Fruit fly (Drosophila melanogaster): ENCODE measurements around the gene RnpS1.

The RnpS1 gene

DNA sequence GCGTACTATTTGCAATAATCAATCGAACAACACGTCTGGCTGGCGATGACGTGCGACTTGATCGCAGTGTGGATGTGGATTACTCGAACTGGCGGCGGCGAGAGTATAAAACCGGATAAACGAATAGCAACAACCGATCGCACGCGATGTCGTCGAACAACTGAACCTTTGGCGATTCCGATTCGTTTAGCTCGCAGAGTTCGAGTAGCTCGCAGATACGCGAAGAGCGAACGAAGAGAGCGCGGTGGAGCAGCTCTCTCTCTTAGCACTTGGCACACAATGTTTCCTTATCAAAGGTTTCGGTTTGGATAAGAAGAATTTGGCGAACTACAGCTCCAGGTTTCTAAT is 49.4 kb upstream of the RnpS1 start, which contains the start of gene RhoL (continued):
- TF ChIP-seq cwo (GFP tag; optimal IDR thresholded peaks at IDR 0.05) (peak; percentile 7), dmrt99B (tag; optimal IDR thresholded peaks at IDR 0.05) (no peak), CG12769 (tag; optimal IDR thresholded peaks at IDR 0.05) (no peak), kah (GFP tag; optimal IDR thresholded peaks at IDR 0.05) (peak; percentile 41), tio (GFP tag; optimal IDR thresholded peaks at IDR 0.05) (no peak), h (optimal IDR thresholded peaks at IDR 0.05) (no peak), Dek (tag; optimal IDR thresholded peaks at IDR 0.05) (no peak), Doc3 (GFP tag; IDR thresholded peaks at IDR 0.05; ENCODE audit: partially characterized antibody) (0 out of 3 replicates have a peak, but pooled peaks have one; percentile 36), Dip3 (GFP tag; optimal IDR thresholded peaks at IDR 0.05) (no peak), onecut (GFP tag; IDR thresholded peaks at IDR 0.05) (peak; percentile 33; the same call in 1 of the 2 replicates), Side (GFP tag; optimal IDR thresholded peaks at IDR 0.05) (peak; percentile 31), CoRest (tag; optimal IDR thresholded peaks at IDR 0.05) (no peak), CG4820 (GFP tag; optimal IDR thresholded peaks at IDR 0.05) (no peak), CG15514 (GFP tag; optimal IDR thresholded peaks at IDR 0.05) (peak; percentile 20), eyg (GFP tag; optimal IDR thresholded peaks at IDR 0.05) (no peak), CG17802 (tag; optimal IDR thresholded peaks at IDR 0.05) (no peak), lilli (GFP tag; optimal IDR thresholded peaks at IDR 0.05) (peak; percentile 34), zen (tag; optimal IDR thresholded peaks at IDR 0.05) (no peak), CG31441 (GFP tag; IDR thresholded peaks at IDR 0.05) (no peak), CG3838 (GFP tag; optimal IDR thresholded peaks at IDR 0.05) (no peak), CG11696 (GFP tag; IDR thresholded peaks at IDR 0.05) (no peak), CG2202 (tag; optimal IDR thresholded peaks at IDR 0.05) (no peak), Jarid2 (GFP tag; optimal IDR thresholded peaks at IDR 0.05) (peak; percentile 98), cato (GFP tag; optimal IDR thresholded peaks at IDR 0.05; ENCODE audit: borderline replicate concordance) (no peak), Atf3 (GFP tag; optimal IDR thresholded peaks at IDR 0.05) (no peak), crp (GFP tag; optimal IDR thresholded peaks at IDR 0.05) (no peak), CG12299 (tag; optimal IDR thresholded peaks at IDR 0.05) (peak; percentile 0), Rfx (GFP tag; IDR thresholded peaks at IDR 0.05) (peak; percentile 40; the same call in 1 of the 2 replicates), Dfd (GFP tag; optimal IDR thresholded peaks at IDR 0.05) (no peak), GATAe (GFP tag; conservative IDR thresholded peaks at IDR 0.05) (no peak; the same call in 1 of the 2 replicates), CG10147 (GFP tag; optimal IDR thresholded peaks at IDR 0.05) (no peak), Atf-2 (GFP tag; optimal IDR thresholded peaks at IDR 0.05) (no peak), repo (GFP tag; optimal IDR thresholded peaks at IDR 0.05) (no peak), Chrac-16 (GFP tag; optimal IDR thresholded peaks at IDR 0.05) (no peak), CG17568 (GFP tag; optimal IDR thresholded peaks at IDR 0.05) (no peak), CrebB (tag; optimal IDR thresholded peaks at IDR 0.05) (peak; percentile 64), kay (GFP tag; optimal IDR thresholded peaks at IDR 0.05) (no peak), CG9932 (GFP tag; IDR thresholded peaks at IDR 0.05) (no peak), Ptx1 (GFP tag; IDR thresholded peaks at IDR 0.05) (no peak), pros (GFP tag; optimal IDR thresholded peaks at IDR 0.05) (peak; percentile 4), klu (GFP tag; IDR thresholded peaks at IDR 0.05) (no peak), lbe (GFP tag; optimal IDR thresholded peaks at IDR 0.05) (no peak), Dad (GFP tag; optimal IDR thresholded peaks at IDR 0.05) (peak; percentile 39), Sry-δ (GFP tag; optimal IDR thresholded peaks at IDR 0.05) (peak; percentile 0), Dll (GFP tag; IDR thresholded peaks at IDR 0.05; ENCODE audit: partially characterized antibody) (peak; percentile 57; the same call in 1 of the 4 replicates), Nf-YB (GFP tag; optimal IDR thresholded peaks at IDR 0.05) (peak; percentile 55), CG13894 (tag; optimal IDR thresholded peaks at IDR 0.05) (peak; percentile 18), Optix (GFP tag; IDR thresholded peaks at IDR 0.05) (no peak), gro (GFP tag; optimal IDR thresholded peaks at IDR 0.05) (peak; percentile 61), exex (tag; optimal IDR thresholded peaks at IDR 0.05) (peak; percentile 53), CG32767 (GFP tag; IDR thresholded peaks at IDR 0.05) (no peak)
